Worm (Caenorhabditis elegans) whole organism, L3 larva: ENCODE data around the gene D2024.1.

Experiments
- R02D3.7 ChIP-seq: fragments of 150-350 bp; optimal IDR thresholded peaks from 2 replicates; lab custom pipeline; 2014; ENCODE audit warnings: missing biosample characterization, missing genetic modification characterization
- ceh-82 ChIP-seq: fragments of 150-350 bp; optimal IDR thresholded peaks from 2 replicates; lab custom pipeline; 2014; ENCODE audit warnings: missing biosample characterization, missing genetic modification characterization
- egl-27 ChIP-seq: sonication (generic microtip); optimal IDR thresholded peaks from 4 replicates; lab custom pipeline; 2017; ENCODE audit warnings: missing biosample characterization, missing genetic modification reagents, missing genetic modification characterization

DNA sequence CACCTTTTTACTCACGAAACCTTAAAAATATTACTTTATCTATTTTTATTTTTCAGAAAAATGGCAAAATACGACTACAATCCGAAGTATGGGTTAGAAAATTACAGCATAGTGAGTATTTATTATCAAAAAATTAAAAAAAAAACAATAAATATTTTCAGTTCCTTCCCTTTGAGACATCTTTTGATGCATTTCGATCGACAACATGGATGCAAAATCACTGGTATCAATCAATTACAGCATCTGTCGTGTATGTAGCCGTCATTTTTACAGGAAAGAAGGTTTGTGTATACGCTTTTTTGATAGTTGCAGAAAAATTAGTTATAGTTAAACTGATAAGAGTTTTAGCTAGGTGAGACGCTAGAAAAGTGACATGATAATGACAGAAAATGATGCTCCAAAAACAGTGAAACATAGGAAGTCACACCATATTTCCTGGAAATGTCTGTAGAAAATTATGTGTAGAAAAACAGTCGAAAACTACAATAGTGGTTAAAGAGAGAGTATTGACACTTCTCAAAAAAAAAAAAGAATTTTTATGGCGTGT lies 9.6 kb upstream of the D2024.1 start, which contains the start of gene elo-3:
- no peak for TF ChIP-seq ceh-82 (tag; lab: Kevin White, UChicago)
- no peak for TF ChIP-seq R02D3.7 (tag; lab: Kevin White, UChicago)
- no peak for TF ChIP-seq egl-27 (tag; lab: Kevin White, UChicago)
